Worm (Caenorhabditis elegans) whole organism, mixed stage, embryonic: ENCODE data around the gene Y73F4A.1.
"Not testable (repeated sequence)": the region's sequence is repeated elsewhere in the genome, so short reads cannot be mapped to it uniquely, and the experiment has no call there.

Source experiments
- ces-1 ChIP-seq: fragments of 150-350 bp; optimal IDR thresholded peaks from 2 replicates; lab custom pipeline; 2014; ENCODE audit warnings: missing biosample characterization, missing genetic modification reagents, missing genetic modification characterization
- unc-120 ChIP-seq: sonication (generic microtip); optimal IDR thresholded peaks from 2 replicates; lab custom pipeline; 2017; ENCODE audit warnings: missing genetic modification characterization, missing compliant biosample characterization; ENCODE audit not compliant: poor library complexity, severe bottlenecking

DNA sequence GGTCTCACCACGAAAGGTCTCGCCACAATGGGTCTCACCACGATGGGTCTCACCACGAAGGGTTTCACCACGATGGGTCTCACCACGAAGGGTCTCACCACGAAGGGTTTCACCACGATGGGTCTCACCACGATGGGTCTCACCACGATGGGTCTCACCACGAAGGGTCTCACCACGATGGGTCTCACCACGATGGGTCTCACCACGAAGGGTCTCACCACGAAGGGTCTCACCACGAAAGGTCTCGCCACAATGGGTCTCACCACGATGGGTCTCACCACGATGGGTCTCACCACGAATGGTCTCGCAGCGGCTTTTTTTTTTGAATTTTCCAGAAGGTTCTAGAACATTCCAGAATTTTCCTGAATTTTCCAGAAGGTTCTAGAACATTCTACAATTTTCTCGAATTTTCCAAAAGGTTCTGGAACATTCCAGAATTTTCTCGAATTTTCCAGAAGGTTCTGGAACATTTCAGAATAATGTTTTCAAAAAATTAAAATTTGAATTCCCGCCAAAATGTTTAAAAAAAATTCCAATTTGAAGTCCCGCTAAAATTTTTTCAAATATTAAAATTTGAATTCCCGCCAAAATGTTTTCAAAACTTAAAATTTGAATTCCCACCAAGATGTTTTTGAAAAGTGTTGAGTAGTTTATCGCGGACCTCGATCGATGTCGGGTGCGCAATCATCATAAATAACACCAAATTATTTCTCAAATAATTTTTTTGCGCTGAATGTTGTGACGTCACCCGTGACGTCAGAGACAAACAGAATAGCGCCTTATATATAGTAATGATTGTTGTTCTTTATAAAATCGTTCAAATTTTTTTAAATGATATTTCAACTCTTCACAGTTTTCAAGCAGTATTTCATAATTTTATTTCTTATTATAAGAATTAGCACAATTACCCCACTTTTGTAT lies 22.4 kb upstream of the Y73F4A.1 start:
- TF ChIP-seq ces-1 (GFP tag; lab: Kevin White, UChicago); unc-120: not testable (repeated sequence)
